Fruit fly (Drosophila melanogaster) whole organism: Measurements from ENCODE around the gene CG13786.

ENCODE experiments used
- CG8478 ChIP-seq: fragments of >200 bp; optimal IDR thresholded peaks from 2 replicates; lab custom pipeline; 2018; ENCODE audit warnings: inconsistent platforms
- Dll ChIP-seq: fragments of >200 bp; optimal IDR thresholded peaks from 2 replicates; lab custom pipeline; 2017
- pan ChIP-seq: fragments of >200 bp; optimal IDR thresholded peaks from 2 replicates; lab custom pipeline; 2017
- psq ChIP-seq: fragments of >200 bp; optimal IDR thresholded peaks from 2 replicates; lab custom pipeline; 2017
- usp ChIP-seq: fragments of >200 bp; optimal IDR thresholded peaks from 2 replicates; lab custom pipeline; 2017; ENCODE audit warnings: missing biosample characterization, missing genetic modification characterization, mixed read lengths

- TF ChIP-seq psq (lab: Kevin White, UChicago) (no peak), usp (GFP tag; lab: Kevin White, UChicago) (no peak), pan (no peak), Dll (lab: Kevin White, UChicago) (no peak), CG8478 (lab: Kevin White, UChicago) (no peak)
Observed at dm6 chr2L:7289880-7290279, 37.1 kb upstream of the CG13786 start.
